Fruit fly (Drosophila melanogaster): Measurements from ENCODE around the gene CrebA.

CrebA gene

dm6 chr3L:15533402-15534129, 1.6 kb upstream of the CrebA start (continued):
- TF ChIP-seq bcd (GFP tag; optimal IDR thresholded peaks at IDR 0.05) (peak; percentile 28), bsh (GFP tag; optimal IDR thresholded peaks at IDR 0.05) (peak; percentile 40 to 59), Dip3 (GFP tag; optimal IDR thresholded peaks at IDR 0.05) (peak; percentile 32), so (GFP tag; IDR thresholded peaks at IDR 0.05) (peak; percentile 71; the same call in 2 of the 3 replicates), zen (tag; optimal IDR thresholded peaks at IDR 0.05) (peak; percentile 1), CG17829 (tag; optimal IDR thresholded peaks at IDR 0.05) (peak; percentile 42), CG14667 (GFP tag; IDR thresholded peaks at IDR 0.05) (no peak), CG3407 (GFP tag; optimal IDR thresholded peaks at IDR 0.05) (peak; percentile 11), shn (GFP tag; optimal IDR thresholded peaks at IDR 0.05) (no peak), ap (GFP tag; IDR thresholded peaks at IDR 0.05) (no peak), ems (GFP tag; optimal IDR thresholded peaks at IDR 0.05) (peak; percentile 26), ranshi (GFP tag; IDR thresholded peaks at IDR 0.05) (no peak; the same call in 1 of the 2 replicates), Bteb2 (GFP tag; optimal IDR thresholded peaks at IDR 0.05) (no peak), btn (GFP tag; optimal IDR thresholded peaks at IDR 0.05) (peak; percentile 37), Fer3 (tag; optimal IDR thresholded peaks at IDR 0.05) (no peak), CG13624 (GFP tag; optimal IDR thresholded peaks at IDR 0.05) (peak; percentile 1)

DNA sequence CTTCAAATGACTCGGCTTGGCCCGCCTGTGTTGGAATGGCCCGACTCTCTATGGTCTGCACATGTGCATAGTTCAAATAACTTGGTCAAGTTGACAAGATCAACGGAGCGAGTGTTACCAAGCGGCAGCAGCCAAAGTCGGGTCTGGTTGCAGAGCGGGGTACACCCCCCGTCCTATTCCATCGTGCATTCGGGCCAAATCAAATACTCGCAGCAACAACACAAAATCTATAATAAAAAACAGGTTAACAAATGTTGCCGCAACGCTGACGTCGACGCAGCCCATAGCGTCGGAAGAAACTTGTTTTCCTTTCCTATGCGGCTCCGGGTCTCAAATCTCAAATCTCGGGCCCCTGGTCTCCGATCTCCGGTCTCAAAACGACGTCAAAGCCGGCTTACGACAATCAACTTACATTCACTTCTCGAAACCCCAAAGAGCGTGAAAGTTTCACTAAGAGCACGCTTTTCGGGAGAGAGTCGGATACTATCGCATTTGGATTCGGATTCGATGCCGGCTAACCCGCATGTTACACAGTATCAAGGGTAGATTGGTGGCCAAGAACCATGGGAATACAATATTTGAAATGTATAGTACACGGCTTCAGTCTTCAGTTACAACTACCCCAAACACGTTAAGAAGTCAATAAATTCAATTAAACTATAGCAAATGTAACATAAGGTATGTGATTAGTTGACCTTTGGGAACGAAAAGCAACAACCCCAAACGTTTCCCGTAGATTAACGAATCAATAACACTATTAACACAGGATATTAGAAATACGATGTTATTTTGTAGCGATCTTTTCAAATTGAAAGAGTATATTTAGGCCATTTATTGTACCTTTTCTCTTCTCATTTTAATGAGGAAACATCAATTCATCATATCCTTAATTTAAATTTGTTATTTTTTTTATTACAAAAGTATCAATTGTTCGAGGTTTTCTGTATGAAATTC, 644 bp upstream of the CrebA start:
- TF ChIP-seq Dek (tag; optimal IDR thresholded peaks at IDR 0.05) (peak; percentile 70), corto (GFP tag; optimal IDR thresholded peaks at IDR 0.05) (no peak), gsb (GFP tag; IDR thresholded peaks at IDR 0.05) (no peak), sens-2 (GFP tag; IDR thresholded peaks at IDR 0.05) (no peak), CG3838 (GFP tag; optimal IDR thresholded peaks at IDR 0.05) (no peak), CG2120 (GFP tag; optimal IDR thresholded peaks at IDR 0.05) (peak; percentile 76), CG6272 (GFP tag; IDR thresholded peaks at IDR 0.05) (no peak; the same call in 1 of the 2 replicates), HLH3B (GFP tag; IDR thresholded peaks at IDR 0.05) (peak; percentile 41; the same call in 1 of the 2 replicates), ci (GFP tag; IDR thresholded peaks at IDR 0.05) (peak; percentile 61; the same call in 2 of the 3 replicates), NfI (GFP tag; optimal IDR thresholded peaks at IDR 0.05) (peak; percentile 43), HLH54F (GFP tag; optimal IDR thresholded peaks at IDR 0.05) (peak; percentile 68), CG3847 (GFP tag; IDR thresholded peaks at IDR 0.05) (peak; percentile 51), disco-r (GFP tag; optimal IDR thresholded peaks at IDR 0.05) (no peak), Sry-β (GFP tag; optimal IDR thresholded peaks at IDR 0.05) (peak; percentile 12), gsb-n (tag; optimal IDR thresholded peaks at IDR 0.05) (peak; percentile 34), Awh (GFP tag; IDR thresholded peaks at IDR 0.05) (no peak; the same call in 1 of the 2 replicates), onecut (GFP tag; IDR thresholded peaks at IDR 0.05) (no peak), Nf-YA (GFP tag; IDR thresholded peaks at IDR 0.05) (no peak), Usf (GFP tag; optimal IDR thresholded peaks at IDR 0.05) (peak; percentile 56), ATbp (GFP tag; optimal IDR thresholded peaks at IDR 0.05) (peak; percentile 52), seq (GFP tag; IDR thresholded peaks at IDR 0.05) (0 out of 2 replicates have a peak, but pooled peaks have one; percentile 16), CG12219 (GFP tag; optimal IDR thresholded peaks at IDR 0.05) (peak; percentile 13), tup (GFP tag; optimal IDR thresholded peaks at IDR 0.05) (no peak), pfk (GFP tag; optimal IDR thresholded peaks at IDR 0.05) (no peak), CG17361 (GFP tag; IDR thresholded peaks at IDR 0.05) (peak; percentile 90), da (GFP tag; optimal IDR thresholded peaks at IDR 0.05) (no peak), Sry-δ (GFP tag; optimal IDR thresholded peaks at IDR 0.05) (no peak), odd (GFP tag; optimal IDR thresholded peaks at IDR 0.05) (peak; percentile 67), CG11085 (GFP tag; IDR thresholded peaks at IDR 0.05) (no peak), nmo (GFP tag; optimal IDR thresholded peaks at IDR 0.05) (peak; percentile 80), CG14860 (GFP tag; IDR thresholded peaks at IDR 0.05; ENCODE audit: partially characterized antibody) (no peak)

Data from whole organism, embryonic.